Worm (Caenorhabditis elegans) whole organism, L4/young adult: ENCODE measurements around the gene frm-7.

ENCODE experiments used
- W03F9.2 ChIP-seq: fragments of 150-350 bp; optimal IDR thresholded peaks from 2 replicates; lab custom pipeline; 2014; ENCODE audit warnings: missing biosample characterization, missing genetic modification characterization
- dao-5 ChIP-seq: sonication (generic microtip); optimal IDR thresholded peaks from 2 replicates; lab custom pipeline; 2016; ENCODE audit warnings: missing genotype, missing genetic modification characterization, moderate library complexity, missing compliant biosample characterization
- him-1 ChIP-seq: sonication (generic microtip); optimal IDR thresholded peaks from 2 replicates; lab custom pipeline; 2016; ENCODE audit warnings: missing genotype, missing genetic modification reagents, missing genetic modification characterization, missing compliant biosample characterization

frm-7 gene

ce11 chrV:12316076-12316475 is 13.8 kb downstream of the frm-7 start:
- no peak for TF ChIP-seq W03F9.2 (tag; lab: Kevin White, UChicago)
- no peak for TF ChIP-seq dao-5
- no peak for TF ChIP-seq him-1 (tag; lab: Kevin White, UChicago)

- no peak for TF ChIP-seq him-1 (tag; lab: Kevin White, UChicago)
Observed at ce11 chrV:12317080-12317479, 14.8 kb downstream of the frm-7 start, which contains the start of gene R04F11.3. R04F11.3 (minus strand) TSS chrV:12317180.

ce11 chrV:12317894-12318553 is 15.7 kb downstream of the frm-7 start, which contains the start of the genes R04F11.5 and R04F11.2:
R04F11.5 (minus strand) TSS chrV:12318019.
R04F11.2 (plus strand) TSS chrV:12318381.
- TF ChIP-seq him-1 (tag; lab: Kevin White, UChicago) = peak; percentile 76
- peak; percentile 83 for TF ChIP-seq W03F9.2 (tag; lab: Kevin White, UChicago)
- TF ChIP-seq dao-5 = no peak

ce11 chrV:12320274-12320839 is 18.1 kb downstream of the frm-7 start:
- no peak for TF ChIP-seq him-1 (tag; lab: Kevin White, UChicago)
- no peak for TF ChIP-seq dao-5
- TF ChIP-seq W03F9.2 (tag; lab: Kevin White, UChicago) = no peak

ce11 chrV:12326638-12327037 is 24.4 kb downstream of the frm-7 start:
- TF ChIP-seq W03F9.2 (tag; lab: Kevin White, UChicago) = no peak
- no peak for TF ChIP-seq him-1 (tag; lab: Kevin White, UChicago)
- TF ChIP-seq dao-5 = no peak

- no peak for TF ChIP-seq him-1 (tag; lab: Kevin White, UChicago)
- no peak for TF ChIP-seq dao-5
- TF ChIP-seq W03F9.2 (tag; lab: Kevin White, UChicago) = no peak
Observed at ce11 chrV:12329173-12329572, 26.9 kb downstream of the frm-7 start.

- TF ChIP-seq dao-5 (no peak), W03F9.2 (tag; lab: Kevin White, UChicago) (no peak), him-1 (tag; lab: Kevin White, UChicago) (no peak)
Observed at ce11 chrV:12331820-12332219, 29.5 kb downstream of the frm-7 start.

- TF ChIP-seq W03F9.2 (tag; lab: Kevin White, UChicago) (no peak), him-1 (tag; lab: Kevin White, UChicago) (no peak), dao-5 (no peak)
Observed at ce11 chrV:12334387-12334786, 32.1 kb downstream of the frm-7 start.

ce11 chrV:12337894-12338293 is 35.6 kb downstream of the frm-7 start, which contains the start of gene twk-13:
twk-13 (minus strand) TSS chrV:12337994.
- TF ChIP-seq dao-5 = no peak

ce11 chrV:12343419-12343969 is 41.2 kb downstream of the frm-7 start, which contains the start of gene tomm-20:
tomm-20 (minus strand) TSS chrV:12343469.
- TF ChIP-seq dao-5 (no peak), W03F9.2 (tag; lab: Kevin White, UChicago) (peak; percentile 96), him-1 (tag; lab: Kevin White, UChicago) (peak; percentile 83)

ce11 chrV:12344845-12345244 is 42.6 kb downstream of the frm-7 start, which contains the start of gene F23H12.3:
F23H12.3 (plus strand) TSS chrV:12345145.
- TF ChIP-seq dao-5 = no peak
- no peak for TF ChIP-seq him-1 (tag; lab: Kevin White, UChicago)
- TF ChIP-seq W03F9.2 (tag; lab: Kevin White, UChicago) = no peak

ce11 chrV:12345808-12346207 is 43.5 kb downstream of the frm-7 start, which contains the start of gene snb-2:
snb-2 (minus strand) TSS chrV:12345908.
- TF ChIP-seq W03F9.2 (tag; lab: Kevin White, UChicago) = no peak

ce11 chrV:12347854-12348253 is 45.6 kb downstream of the frm-7 start:
- TF ChIP-seq W03F9.2 (tag; lab: Kevin White, UChicago) (no peak), dao-5 (no peak), him-1 (tag; lab: Kevin White, UChicago) (no peak)

- no peak for TF ChIP-seq W03F9.2 (tag; lab: Kevin White, UChicago)
- TF ChIP-seq him-1 (tag; lab: Kevin White, UChicago) = no peak
- TF ChIP-seq dao-5 = no peak
Observed at ce11 chrV:12349365-12349764, 47.1 kb downstream of the frm-7 start.
